Worm (Caenorhabditis elegans): Measurements from ENCODE around the gene wht-3.

The wht-3 gene

DNA sequence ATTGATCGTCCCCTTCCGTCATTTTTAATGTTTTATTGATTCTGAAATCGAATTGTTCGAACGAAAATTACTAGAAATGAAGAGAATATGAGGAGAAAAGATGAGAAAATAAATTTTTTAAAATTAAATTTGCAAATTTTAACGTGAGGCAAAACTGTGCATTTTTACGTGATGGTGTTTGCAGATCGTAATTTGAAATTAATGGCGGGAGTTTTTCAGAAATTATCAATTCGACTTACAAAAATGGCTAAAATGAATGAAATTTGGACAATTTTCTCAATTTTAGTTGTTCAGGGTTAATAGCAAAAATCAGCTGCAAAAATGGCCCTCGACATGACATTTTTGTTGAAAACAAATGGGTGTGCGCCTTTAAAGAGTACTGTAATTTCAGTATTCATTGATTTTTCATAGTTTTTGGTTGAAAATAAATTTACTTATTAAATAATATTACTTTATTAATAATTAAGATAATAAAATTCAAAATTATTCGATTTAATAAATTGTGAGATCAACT is 53.2 kb downstream of the wht-3 start, which contains the start of gene rei-1:
rei-1 (minus strand) TSS at position 84 of the 514 bp plus-strand sequence.
- TF ChIP-seq skn-1 (tag; optimal IDR thresholded peaks at IDR 0.05) (no peak), mdl-1 (tag; optimal IDR thresholded peaks at IDR 0.05) (no peak), nhr-21 (tag; optimal IDR thresholded peaks at IDR 0.05) (no peak), C34F6.9 (tag; optimal IDR thresholded peaks at IDR 0.05) (no peak), elt-3 (tag; optimal IDR thresholded peaks at IDR 0.05) (no peak), ZK546.5 (tag; optimal IDR thresholded peaks at IDR 0.05) (no peak)

Measured in whole organism, L2 larva.